Worm (Caenorhabditis elegans) whole organism, late embryonic: Measurements from ENCODE around the gene F56D6.19.
A peak's percentile ranks its signal among the peaks of the same experiment; 100 is the strongest.

Source experiments
- C38D4.7 ChIP-seq: fragments of 200-800 bp; sonication (Bioruptor generic); optimal IDR thresholded peaks from 2 replicates; lab custom pipeline; 2018; ENCODE audit warnings: mild to moderate bottlenecking, missing genetic modification characterization, moderate library complexity, missing compliant biosample characterization
- F13H6.1 ChIP-seq: sonication (generic microtip); optimal IDR thresholded peaks from 2 replicates; lab custom pipeline; 2016; ENCODE audit warnings: missing genetic modification characterization, missing compliant biosample characterization
- K02D7.2 ChIP-seq: sonication (generic microtip); optimal IDR thresholded peaks from 2 replicates; lab custom pipeline; 2017; ENCODE audit warnings: mild to moderate bottlenecking, missing genetic modification characterization, missing compliant biosample characterization
- ama-1 ChIP-seq: fragments of 150-350 bp; optimal IDR thresholded peaks from 2 replicates; lab custom pipeline; 2014
- ceh-18 ChIP-seq: sonication (generic microtip); optimal IDR thresholded peaks from 2 replicates; lab custom pipeline; 2016; ENCODE audit warnings: missing genetic modification characterization, missing compliant biosample characterization
- ceh-22 ChIP-seq: sonication (generic microtip); optimal IDR thresholded peaks from 2 replicates; lab custom pipeline; 2017; ENCODE audit warnings: missing biosample characterization, missing genetic modification characterization
- ceh-24 ChIP-seq: sonication (generic microtip); optimal IDR thresholded peaks from 2 replicates; lab custom pipeline; 2016; ENCODE audit warnings: mild to moderate bottlenecking, missing genetic modification characterization, missing compliant biosample characterization
- ceh-45 ChIP-seq: fragments of 200-800 bp; sonication (Bioruptor generic); IDR thresholded peaks from 2 replicates; pipeline ENCODE4 v1.3.6; 2022; ENCODE audit warnings: missing genetic modification reagents, missing genetic modification characterization, missing compliant biosample characterization
- ceh-6 ChIP-seq: fragments of 200-800 bp; sonication (Bioruptor generic); optimal IDR thresholded peaks from 2 replicates; lab custom pipeline; 2018; ENCODE audit warnings: mild to moderate bottlenecking, missing genetic modification characterization, missing compliant biosample characterization
- ceh-9 ChIP-seq: sonication (generic microtip); optimal IDR thresholded peaks from 2 replicates; lab custom pipeline; 2016; ENCODE audit warnings: mild to moderate bottlenecking, missing genetic modification characterization, inconsistent platforms, missing compliant biosample characterization
- che-1 ChIP-seq: sonication (generic microtip); optimal IDR thresholded peaks from 2 replicates; lab custom pipeline; 2016; ENCODE audit warnings: mild to moderate bottlenecking, missing genetic modification characterization, missing compliant biosample characterization
- dmd-4 ChIP-seq: sonication (generic microtip); optimal IDR thresholded peaks from 2 replicates; lab custom pipeline; 2016; ENCODE audit warnings: borderline replicate concordance, missing genetic modification characterization, missing compliant biosample characterization
- elt-2 ChIP-seq: sonication (generic microtip); optimal IDR thresholded peaks from 2 replicates; lab custom pipeline; 2016; ENCODE audit warnings: missing genetic modification reagents, missing genetic modification characterization, missing compliant biosample characterization
- elt-4 ChIP-seq: sonication (generic microtip); optimal IDR thresholded peaks from 2 replicates; lab custom pipeline; 2016; ENCODE audit warnings: missing genetic modification characterization, missing compliant biosample characterization
- eyg-1 ChIP-seq: sonication (generic microtip); optimal IDR thresholded peaks from 2 replicates; lab custom pipeline; 2016; ENCODE audit warnings: missing genotype, missing genetic modification characterization, missing compliant biosample characterization
- fkh-10 ChIP-seq: fragments of 150-350 bp; optimal IDR thresholded peaks from 2 replicates; lab custom pipeline; 2014; ENCODE audit warnings: missing biosample characterization, missing genetic modification reagents, missing genetic modification characterization
- fkh-6 ChIP-seq: sonication (generic microtip); optimal IDR thresholded peaks from 2 replicates; lab custom pipeline; 2016; ENCODE audit warnings: missing genetic modification characterization, missing compliant biosample characterization
- hlh-30 ChIP-seq: sonication (generic microtip); optimal IDR thresholded peaks from 2 replicates; lab custom pipeline; 2017; ENCODE audit warnings: antibody characterized with exemption, missing genetic modification characterization, missing compliant biosample characterization; ENCODE audit not compliant: insufficient read depth
- hlh-6 ChIP-seq: sonication (generic microtip); optimal IDR thresholded peaks from 2 replicates; lab custom pipeline; 2016; ENCODE audit warnings: missing genotype, missing genetic modification characterization, missing compliant biosample characterization
- hlh-8 ChIP-seq: sonication (generic microtip); optimal IDR thresholded peaks from 2 replicates; lab custom pipeline; 2016; ENCODE audit warnings: missing genotype, missing genetic modification characterization, missing compliant biosample characterization
- lim-6 ChIP-seq: sonication (generic microtip); optimal IDR thresholded peaks from 2 replicates; lab custom pipeline; 2016; ENCODE audit warnings: missing genetic modification characterization, missing compliant biosample characterization
- lin-11 ChIP-seq: fragments of 200-800 bp; sonication (Bioruptor generic); optimal IDR thresholded peaks from 2 replicates; lab custom pipeline; 2018; ENCODE audit warnings: mild to moderate bottlenecking, missing genetic modification characterization, missing compliant biosample characterization
- madf-2 ChIP-seq: sonication (generic microtip); optimal IDR thresholded peaks from 2 replicates; lab custom pipeline; 2017; ENCODE audit warnings: missing genetic modification characterization, missing compliant biosample characterization
- nfya-1 ChIP-seq: sonication (generic microtip); optimal IDR thresholded peaks from 2 replicates; lab custom pipeline; 2017; ENCODE audit warnings: missing genetic modification characterization, mild to moderate bottlenecking, missing compliant biosample characterization, antibody characterized with exemption, moderate library complexity
- nhr-11 ChIP-seq: fragments of 150-350 bp; optimal IDR thresholded peaks from 2 replicates; lab custom pipeline; 2014; ENCODE audit warnings: missing biosample characterization, missing genetic modification characterization
- nhr-232 ChIP-seq: sonication (generic microtip); optimal IDR thresholded peaks from 2 replicates; lab custom pipeline; 2016; ENCODE audit warnings: missing genetic modification characterization, missing compliant biosample characterization
- npax-4 ChIP-seq: sonication (generic microtip); optimal IDR thresholded peaks from 2 replicates; lab custom pipeline; 2016; ENCODE audit warnings: missing genetic modification characterization, missing compliant biosample characterization
- pat-9 ChIP-seq: fragments of 200-800 bp; sonication (Bioruptor generic); optimal IDR thresholded peaks from 2 replicates; lab custom pipeline; 2018; ENCODE audit warnings: mild to moderate bottlenecking, missing genetic modification characterization, moderate library complexity, missing compliant biosample characterization
- pha-2 ChIP-seq: sonication (generic microtip); optimal IDR thresholded peaks from 2 replicates; lab custom pipeline; 2017; ENCODE audit warnings: mild to moderate bottlenecking, missing genetic modification characterization, missing compliant biosample characterization
- pqm-1 ChIP-seq: sonication (generic microtip); optimal IDR thresholded peaks from 2 replicates; lab custom pipeline; 2016; ENCODE audit warnings: missing genetic modification characterization, missing compliant biosample characterization
- sdc-2 ChIP-seq: sonication (generic microtip); optimal IDR thresholded peaks from 2 replicates; lab custom pipeline; 2016; ENCODE audit warnings: missing genotype, missing genetic modification characterization, missing compliant biosample characterization
- sox-2 ChIP-seq: fragments of 200-800 bp; sonication (Bioruptor generic); IDR thresholded peaks from 2 replicates; pipeline ENCODE4 v1.3.6; 2022; ENCODE audit warnings: missing genetic modification reagents, missing genetic modification characterization, missing compliant biosample characterization
- syd-9 ChIP-seq: sonication (generic microtip); optimal IDR thresholded peaks from 2 replicates; lab custom pipeline; 2016; ENCODE audit warnings: mild to moderate bottlenecking, missing genetic modification characterization, moderate library complexity, missing compliant biosample characterization
- ttx-3 ChIP-seq: sonication (generic microtip); optimal IDR thresholded peaks from 2 replicates; lab custom pipeline; 2016; ENCODE audit warnings: missing genetic modification reagents, missing genetic modification characterization, missing compliant biosample characterization
- unc-3 ChIP-seq, 2 experiments: fragments of 200-800 bp in 1 of 2; sonication (Bioruptor generic) in 1 of 2; sonication (generic microtip) in 1 of 2; conservative IDR thresholded peaks in 1 of 2; optimal IDR thresholded peaks in 1 of 2; 2 replicates each; pipeline versions ENCODE4 v1.3.6 to Lab custom; 2016 to 2022; ENCODE audit warnings: missing compliant biosample characterization in 2 of 2, missing genetic modification characterization in 2 of 2, missing genetic modification reagents in 1 of 2
- unc-55 ChIP-seq: sonication (generic microtip); optimal IDR thresholded peaks from 2 replicates; lab custom pipeline; 2017; ENCODE audit warnings: missing biosample characterization, missing genetic modification reagents, missing genetic modification characterization
- unc-86 ChIP-seq: sonication (generic microtip); optimal IDR thresholded peaks from 2 replicates; lab custom pipeline; 2016; ENCODE audit warnings: missing genetic modification characterization, missing compliant biosample characterization
- ztf-16 ChIP-seq: sonication (generic microtip); optimal IDR thresholded peaks from 2 replicates; lab custom pipeline; 2017; ENCODE audit warnings: missing genetic modification characterization, missing compliant biosample characterization

The F56D6.19 gene

ce11 chrIV:3941658-3942328 lies 27.2 kb downstream of the F56D6.19 start, which contains the start of gene clec-174:
TSS of gene clec-174 (minus strand) at chrIV:3941708.
- no peak for TF ChIP-seq hlh-6 (tag; lab: Kevin White, UChicago)
- no peak for TF ChIP-seq ama-1 (lab: Kevin White, UChicago)
- TF ChIP-seq dmd-4 (tag; lab: Kevin White, UChicago), result no peak
- no peak for TF ChIP-seq elt-4
- no peak for TF ChIP-seq ceh-24 (tag; lab: Kevin White, UChicago)
- no peak for TF ChIP-seq lim-6
- TF ChIP-seq hlh-8 (tag; lab: Kevin White, UChicago), result no peak
- TF ChIP-seq hlh-30 (tag; lab: Kevin White, UChicago), result no peak
- no peak for TF ChIP-seq fkh-10 (GFP tag; lab: Kevin White, UChicago)
- no peak for TF ChIP-seq K02D7.2 (tag; lab: Kevin White, UChicago)
- TF ChIP-seq ttx-3, result no peak
- no peak for TF ChIP-seq madf-2 (tag; lab: Kevin White, UChicago)
- TF ChIP-seq lin-11 (tag; lab: Kevin White, UChicago), result no peak
- TF ChIP-seq ceh-45 (GFP tag; lab: Robert Waterston, UW), result no peak
- TF ChIP-seq fkh-6 (tag; lab: Kevin White, UChicago), result no peak
- no peak for TF ChIP-seq nfya-1 (tag; lab: Kevin White, UChicago)
- TF ChIP-seq eyg-1 (tag; lab: Kevin White, UChicago), result no peak
- no peak for TF ChIP-seq pha-2 (tag; lab: Kevin White, UChicago)

- no peak for TF ChIP-seq ceh-9 (tag; lab: Kevin White, UChicago)
- TF ChIP-seq C38D4.7 (GFP tag; lab: Kevin White, UChicago), result no peak
- no peak for TF ChIP-seq lin-11 (tag; lab: Kevin White, UChicago)
- no peak for TF ChIP-seq ceh-24 (tag; lab: Kevin White, UChicago)
- no peak for TF ChIP-seq ceh-6 (GFP tag; lab: Kevin White, UChicago)
- no peak for TF ChIP-seq fkh-10 (GFP tag; lab: Kevin White, UChicago)
- TF ChIP-seq ceh-18 (tag; lab: Kevin White, UChicago), result no peak
- TF ChIP-seq ztf-16 (tag; lab: Kevin White, UChicago), result no peak
These were observed 28.4 kb downstream of the F56D6.19 start, which contains the start of gene Y46C8AL.11 for ce11 chrIV:3943003-3943402. TSS of gene Y46C8AL.11 (plus strand) at chrIV:3943303.

- no peak for TF ChIP-seq hlh-6 (tag; lab: Kevin White, UChicago)
- no peak for TF ChIP-seq lin-11 (tag; lab: Kevin White, UChicago)
- no peak for TF ChIP-seq ttx-3
- no peak for TF ChIP-seq npax-4 (tag; lab: Kevin White, UChicago)
- peak; percentile 29 for TF ChIP-seq elt-2 (tag; lab: Kevin White, UChicago)
- no peak for TF ChIP-seq F13H6.1 (tag; lab: Kevin White, UChicago)
- TF ChIP-seq sdc-2, result no peak
These were observed 29.9 kb downstream of the F56D6.19 start, which contains the start of gene clec-72 for ce11 chrIV:3944459-3944858. TSS of gene clec-72 (plus strand) at chrIV:3944816.

ce11 chrIV:3956095-3956494 lies 41.5 kb downstream of the F56D6.19 start, which contains the start of gene clec-73:
TSS of gene clec-73 (minus strand) at chrIV:3956195.
- TF ChIP-seq ceh-18 (tag; lab: Kevin White, UChicago), result no peak
- TF ChIP-seq syd-9 (tag; lab: Kevin White, UChicago), result no peak
- TF ChIP-seq unc-3 (GFP tag; conservative IDR thresholded peaks at IDR 0.05; lab: Robert Waterston, UW), result no peak
- TF ChIP-seq unc-3 (tag; optimal IDR thresholded peaks at IDR 0.05; lab: Kevin White, UChicago), result no peak
- no peak for TF ChIP-seq sox-2 (GFP tag; lab: Robert Waterston, UW)
- no peak for TF ChIP-seq pat-9 (tag; lab: Kevin White, UChicago)
- TF ChIP-seq pqm-1 (tag; lab: Kevin White, UChicago), result no peak
- TF ChIP-seq lin-11 (tag; lab: Kevin White, UChicago), result no peak
- no peak for TF ChIP-seq K02D7.2 (tag; lab: Kevin White, UChicago)
- TF ChIP-seq unc-55 (GFP tag; lab: Kevin White, UChicago), result no peak
- no peak for TF ChIP-seq unc-86
- TF ChIP-seq nhr-11, result no peak
- TF ChIP-seq nfya-1 (tag; lab: Kevin White, UChicago), result no peak
- no peak for TF ChIP-seq dmd-4 (tag; lab: Kevin White, UChicago)
- no peak for TF ChIP-seq che-1
- no peak for TF ChIP-seq nhr-232 (tag; lab: Kevin White, UChicago)
- no peak for TF ChIP-seq madf-2 (tag; lab: Kevin White, UChicago)
- TF ChIP-seq sdc-2, result no peak
- TF ChIP-seq ceh-22, result no peak
- TF ChIP-seq, all 69 proteins: peak for 0
